Fruit fly (Drosophila melanogaster) S2 (cell line): ENCODE results near the gene CG13083.

Experiments
- CG8478 ChIP-seq: fragments of >200 bp; optimal IDR thresholded peaks from 2 replicates; lab custom pipeline; 2018
- CTCF ChIP-seq, 2 experiments: fragments of >200 bp; optimal IDR thresholded peaks; 2 replicates each; lab custom pipeline; 2018

CG13083 gene

dm6 chr2L:19487190-19487589 is at the start of gene CG13083:
Gene CG13083, plus strand, starts transcription at chr2L:19487490.
- no peak for TF ChIP-seq CG8478 (lab: Kevin White, UChicago)
- no peak for TF ChIP-seq CTCF (optimal IDR thresholded peaks at IDR 0.05; lab: Kevin White, UChicago)

- TF ChIP-seq CTCF (optimal IDR thresholded peaks at IDR 0.05; lab: Kevin White, UChicago) (no peak), CG8478 (lab: Kevin White, UChicago) (no peak)
Measured at dm6 chr2L:19438685-19439597, 48.3 kb upstream of the CG13083 start.

DNA sequence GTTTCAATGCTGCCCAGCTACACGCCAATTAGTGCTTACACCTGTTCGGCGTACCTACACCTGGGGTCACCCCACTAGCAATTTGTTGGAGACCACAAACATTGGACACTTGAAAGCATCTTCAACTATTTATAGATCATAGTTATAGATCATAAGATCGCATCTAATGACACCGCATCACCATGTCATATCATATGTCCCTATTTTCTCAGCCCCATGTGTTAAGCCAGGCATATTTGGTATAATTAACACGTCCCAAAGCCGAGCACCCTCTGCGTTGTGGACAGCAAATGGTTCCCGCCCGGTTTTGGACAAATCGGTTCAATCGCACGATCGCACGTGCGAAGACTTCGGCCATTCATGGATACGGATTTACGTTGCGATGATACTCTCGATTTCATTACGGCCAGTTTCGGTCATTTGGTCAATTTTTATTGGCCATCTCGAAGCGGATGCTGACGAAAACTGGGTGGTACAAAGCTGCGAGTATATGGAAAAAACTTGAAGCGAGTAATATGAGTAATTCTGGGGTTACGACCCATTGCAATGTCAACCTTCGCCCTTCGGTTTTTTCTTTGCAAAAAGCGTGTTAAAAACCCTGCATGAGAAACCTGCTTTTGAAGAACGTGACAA is 47.6 kb upstream of the CG13083 start:
- TF ChIP-seq CTCF (optimal IDR thresholded peaks at IDR 0.05; lab: Kevin White, UChicago) (no peak), CG8478 (lab: Kevin White, UChicago) (no peak)

- TF ChIP-seq CG8478 (lab: Kevin White, UChicago), result no peak
- no peak for TF ChIP-seq CTCF (optimal IDR thresholded peaks at IDR 0.05; lab: Kevin White, UChicago)
Measured at dm6 chr2L:19440285-19440684, 47.0 kb upstream of the CG13083 start.

dm6 chr2L:19440732-19441131 is 46.6 kb upstream of the CG13083 start:
- no peak for TF ChIP-seq CTCF (optimal IDR thresholded peaks at IDR 0.05; lab: Kevin White, UChicago)
- TF ChIP-seq CG8478 (lab: Kevin White, UChicago), result no peak

DNA sequence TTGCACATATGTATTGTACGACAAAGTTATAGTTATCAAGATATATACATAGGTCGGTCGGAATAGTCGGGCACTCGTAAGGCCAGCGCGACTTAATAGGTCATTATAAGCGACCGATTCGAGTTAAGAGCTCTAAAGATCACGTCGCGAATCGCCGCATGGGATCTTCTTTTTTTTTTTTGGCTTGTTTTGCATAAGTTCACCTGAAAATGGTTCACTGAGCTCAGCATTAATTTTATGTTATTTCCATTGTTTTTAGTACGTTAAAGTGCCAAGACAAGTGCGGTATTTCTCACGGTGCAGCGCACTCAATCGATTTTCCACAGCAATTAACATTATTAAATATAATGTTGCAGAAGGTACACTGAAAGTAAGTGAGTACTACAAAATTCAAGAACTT is 46.0 kb upstream of the CG13083 start:
- no peak for TF ChIP-seq CTCF (optimal IDR thresholded peaks at IDR 0.05; lab: Kevin White, UChicago)
- TF ChIP-seq CG8478 (lab: Kevin White, UChicago), result no peak

dm6 chr2L:19441791-19442190 is 45.5 kb upstream of the CG13083 start, which contains the start of gene RanGAP:
Gene RanGAP, plus strand, starts transcription at chr2L:19441959.
- TF ChIP-seq CG8478 (lab: Kevin White, UChicago), result no peak
- TF ChIP-seq CTCF (optimal IDR thresholded peaks at IDR 0.05; lab: Kevin White, UChicago), result no peak

dm6 chr2L:19442627-19443026 is 44.7 kb upstream of the CG13083 start, which contains the start of gene CG10237:
Gene CG10237, minus strand, starts transcription at chr2L:19442727.
- no peak for TF ChIP-seq CTCF (optimal IDR thresholded peaks at IDR 0.05; lab: Kevin White, UChicago)
- TF ChIP-seq CG8478 (lab: Kevin White, UChicago), result no peak

- no peak for TF ChIP-seq CG8478 (lab: Kevin White, UChicago)
- no peak for TF ChIP-seq CTCF (optimal IDR thresholded peaks at IDR 0.05; lab: Kevin White, UChicago)
Measured at dm6 chr2L:19444734-19445140, 42.6 kb upstream of the CG13083 start, which contains the start of gene Hs2st. Gene Hs2st, minus strand, starts transcription at chr2L:19444750.

- TF ChIP-seq CTCF (optimal IDR thresholded peaks at IDR 0.05; lab: Kevin White, UChicago), result no peak
- no peak for TF ChIP-seq CG8478 (lab: Kevin White, UChicago)
Measured at dm6 chr2L:19452535-19453317, 34.6 kb upstream of the CG13083 start.

- no peak for TF ChIP-seq CG8478 (lab: Kevin White, UChicago)
- TF ChIP-seq CTCF (optimal IDR thresholded peaks at IDR 0.05; lab: Kevin White, UChicago), result peak; percentile 72 to 74
Measured at dm6 chr2L:19453381-19453780, 33.9 kb upstream of the CG13083 start, which contains the start of gene Top2. Gene Top2, minus strand, starts transcription at chr2L:19453490.

DNA sequence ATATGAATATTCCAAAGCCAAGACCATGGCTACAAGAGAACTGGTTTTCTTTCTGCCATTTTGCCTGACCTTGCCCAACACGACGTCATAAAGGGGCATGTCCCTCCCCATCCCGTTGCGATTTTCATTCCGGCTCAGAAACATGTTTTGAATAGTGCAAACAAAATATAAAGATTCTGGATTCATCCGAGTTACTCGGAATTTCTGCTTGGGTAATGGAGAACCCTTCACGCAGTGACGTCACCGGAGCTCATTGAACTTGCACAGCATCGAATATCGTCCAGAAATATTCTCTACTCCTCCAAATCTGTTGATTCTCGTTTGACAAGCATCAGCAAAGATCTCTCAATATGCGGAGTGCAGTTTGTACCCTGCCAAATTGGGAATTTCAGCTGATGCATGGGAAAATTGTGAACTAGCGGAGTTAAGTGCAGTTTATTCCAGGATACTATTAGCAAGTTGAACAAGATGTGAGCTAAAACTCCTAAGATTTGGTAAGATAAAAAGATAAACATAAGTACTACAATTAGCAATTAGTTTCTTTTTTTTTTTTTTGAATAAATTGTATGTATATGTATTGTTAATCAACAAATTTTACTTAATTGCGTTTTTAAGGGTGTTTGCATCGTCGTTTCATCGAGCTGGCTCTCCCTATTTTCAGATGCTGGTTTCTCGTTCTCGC is 33.1 kb upstream of the CG13083 start, which contains the start of gene CG10026:
CG10026 (plus strand) TSS at position 187 of the 682 bp plus-strand sequence.
- TF ChIP-seq CTCF (optimal IDR thresholded peaks at IDR 0.05; lab: Kevin White, UChicago), result no peak
- TF ChIP-seq CG8478 (lab: Kevin White, UChicago), result no peak

- no peak for TF ChIP-seq CG8478 (lab: Kevin White, UChicago)
- TF ChIP-seq CTCF (optimal IDR thresholded peaks at IDR 0.05; lab: Kevin White, UChicago), result no peak
Measured at dm6 chr2L:19455209-19455608, 32.1 kb upstream of the CG13083 start.

DNA sequence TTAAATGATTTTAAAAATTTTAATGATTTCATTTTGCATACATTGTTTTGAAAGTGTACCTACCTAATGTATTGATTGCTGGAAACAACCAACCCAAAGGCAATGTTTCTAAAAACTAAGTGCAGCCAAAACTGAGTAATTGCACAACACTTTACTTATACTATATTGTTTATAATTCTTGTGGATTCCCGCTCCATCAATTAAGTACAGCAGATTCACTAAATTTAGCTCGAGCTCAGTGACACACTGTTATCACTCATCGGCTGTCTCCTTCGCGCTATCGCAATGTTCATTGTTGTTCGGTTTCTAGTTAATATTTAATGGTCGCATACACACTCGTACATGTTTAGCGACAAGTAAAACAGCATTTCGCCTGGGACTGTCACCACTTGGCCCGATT is 31.6 kb upstream of the CG13083 start:
- TF ChIP-seq CG8478 (lab: Kevin White, UChicago) (no peak), CTCF (optimal IDR thresholded peaks at IDR 0.05; lab: Kevin White, UChicago) (no peak)
